Fruit fly (Drosophila melanogaster) whole organism, embryonic: ENCODE results near the gene CG11710.
A peak's percentile ranks its signal among the peaks of the same experiment; 100 is the strongest.

Source experiments
- Ada2b ChIP-seq: fragments of 200-800 bp; sonication (Bioruptor generic); IDR thresholded peaks from 2 replicates; pipeline ENCODE4 v1.3.6; 2022; ENCODE audit warnings: missing biosample characterization, missing genetic modification characterization
- CG10654 ChIP-seq: fragments of 200-800 bp; sonication (Bioruptor generic); optimal IDR thresholded peaks from 2 replicates; lab custom pipeline; 2016; ENCODE audit warnings: missing biosample characterization, missing genetic modification characterization
- CG10979 ChIP-seq: fragments of 200-800 bp; sonication (Bioruptor generic); optimal IDR thresholded peaks from 2 replicates; lab custom pipeline; 2018; ENCODE audit warnings: missing biosample characterization, mild to moderate bottlenecking, missing genetic modification characterization, moderate library complexity
- CG12659 ChIP-seq: fragments of 200-800 bp; sonication (Bioruptor generic); optimal IDR thresholded peaks from 3 replicates; lab custom pipeline; 2017; ENCODE audit warnings: mild to moderate bottlenecking, missing biosample characterization, missing genetic modification reagents, missing genetic modification characterization
- CG12769 ChIP-seq: fragments of 200-800 bp; sonication (Bioruptor generic); optimal IDR thresholded peaks from 2 replicates; lab custom pipeline; 2019; ENCODE audit warnings: missing biosample characterization, mild to moderate bottlenecking, missing genetic modification characterization, moderate library complexity
- CG15269 ChIP-seq: fragments of 200-800 bp; sonication (Bioruptor generic); optimal IDR thresholded peaks from 2 replicates; lab custom pipeline; 2018; ENCODE audit warnings: missing biosample characterization, mild to moderate bottlenecking, missing genetic modification characterization, moderate library complexity
- CG15696 ChIP-seq: fragments of 200-800 bp; sonication (Bioruptor generic); optimal IDR thresholded peaks from 2 replicates; lab custom pipeline; 2019; ENCODE audit warnings: missing biosample characterization, mild to moderate bottlenecking, missing genetic modification characterization, moderate library complexity
- CG17186 ChIP-seq: fragments of 200-800 bp; sonication (Bioruptor generic); optimal IDR thresholded peaks from 3 replicates; lab custom pipeline; 2017; ENCODE audit warnings: missing biosample characterization, missing genetic modification reagents, missing genetic modification characterization
- CG17829 ChIP-seq: fragments of 200-800 bp; optimal IDR thresholded peaks from 2 replicates; lab custom pipeline; 2019; ENCODE audit warnings: missing biosample characterization, mild to moderate bottlenecking, missing genetic modification characterization, moderate library complexity
- CG18619 ChIP-seq: fragments of 200-800 bp; sonication (Bioruptor generic); optimal IDR thresholded peaks from 3 replicates; lab custom pipeline; 2017; ENCODE audit warnings: missing biosample characterization, mild to moderate bottlenecking, missing genetic modification characterization
- CG2875 ChIP-seq: fragments of 200-800 bp; sonication (Bioruptor generic); optimal IDR thresholded peaks from 2 replicates; lab custom pipeline; 2017; ENCODE audit warnings: missing biosample characterization, mild to moderate bottlenecking, missing genetic modification characterization, missing genetic modification reagents
- CG30020 ChIP-seq: fragments of 200-800 bp; optimal IDR thresholded peaks from 2 replicates; lab custom pipeline; 2019; ENCODE audit warnings: missing biosample characterization, mild to moderate bottlenecking, missing genetic modification characterization, moderate library complexity
- CG30403 ChIP-seq: fragments of 200-800 bp; sonication (Bioruptor generic); optimal IDR thresholded peaks from 3 replicates; lab custom pipeline; 2016; ENCODE audit warnings: missing biosample characterization, missing genetic modification characterization
- CG32767 ChIP-seq: fragments of 200-800 bp; sonication (Bioruptor generic); IDR thresholded peaks from 2 replicates; pipeline ENCODE4 v1.3.6; 2022; ENCODE audit warnings: missing biosample characterization, missing genetic modification characterization
- CG3281 ChIP-seq: fragments of 200-800 bp; sonication (Bioruptor generic); optimal IDR thresholded peaks from 3 replicates; lab custom pipeline; 2017; ENCODE audit warnings: missing biosample characterization, mild to moderate bottlenecking, missing genetic modification characterization
- CG33213 ChIP-seq: fragments of 200-800 bp; sonication (Bioruptor generic); optimal IDR thresholded peaks from 3 replicates; lab custom pipeline; 2016; ENCODE audit warnings: missing biosample characterization, missing genetic modification characterization
- CG3847 ChIP-seq: fragments of 200-800 bp; sonication (Bioruptor generic); IDR thresholded peaks from 2 replicates; pipeline ENCODE4 v1.3.6; 2022; ENCODE audit warnings: missing biosample characterization, missing genetic modification characterization
- CG42726 ChIP-seq: fragments of 200-800 bp; sonication (Bioruptor generic); IDR thresholded peaks from 2 replicates; pipeline ENCODE4 v1.3.6; 2022; ENCODE audit warnings: missing biosample characterization, missing genetic modification characterization; ENCODE audit not compliant: partially characterized antibody
- CG6254 ChIP-seq: fragments of 200-800 bp; sonication (Bioruptor generic); optimal IDR thresholded peaks from 3 replicates; lab custom pipeline; 2017; ENCODE audit warnings: mild to moderate bottlenecking, missing biosample characterization, missing genetic modification reagents, missing genetic modification characterization
- CG6813 ChIP-seq: fragments of 200-800 bp; sonication (Bioruptor generic); optimal IDR thresholded peaks from 2 replicates; lab custom pipeline; 2017; ENCODE audit warnings: missing biosample characterization, missing genetic modification characterization, mild to moderate bottlenecking, moderate library complexity, missing genetic modification reagents
- CG7357 ChIP-seq: fragments of 200-800 bp; sonication (Bioruptor generic); IDR thresholded peaks from 3 replicates; pipeline ENCODE4 v1.3.6; 2022; ENCODE audit warnings: missing biosample characterization, missing genetic modification characterization
- CG7556 ChIP-seq: fragments of 200-800 bp; sonication (Bioruptor generic); optimal IDR thresholded peaks from 2 replicates; lab custom pipeline; 2017; ENCODE audit warnings: missing biosample characterization, mild to moderate bottlenecking, missing genetic modification characterization
- CG7786 ChIP-seq: fragments of 200-800 bp; sonication (Bioruptor generic); optimal IDR thresholded peaks from 2 replicates; lab custom pipeline; 2016; ENCODE audit warnings: missing biosample characterization, missing genetic modification characterization
- CG7963 ChIP-seq: fragments of 200-800 bp; sonication (Bioruptor generic); IDR thresholded peaks from 3 replicates; pipeline ENCODE4 v1.3.6; 2022; ENCODE audit warnings: missing biosample characterization, missing genetic modification characterization; ENCODE audit not compliant: partially characterized antibody
- CG9609 ChIP-seq: fragments of 200-800 bp; sonication (Bioruptor generic); optimal IDR thresholded peaks from 3 replicates; lab custom pipeline; 2016; ENCODE audit warnings: missing biosample characterization, missing genetic modification characterization
- CHES-1-like ChIP-seq: fragments of 200-800 bp; sonication (Bioruptor generic); optimal IDR thresholded peaks from 2 replicates; lab custom pipeline; 2016; ENCODE audit warnings: missing biosample characterization, missing genetic modification characterization
- Dip3 ChIP-seq: fragments of 200-800 bp; sonication (Bioruptor generic); optimal IDR thresholded peaks from 3 replicates; lab custom pipeline; 2016; ENCODE audit warnings: missing biosample characterization, missing genetic modification characterization
- Doc2 ChIP-seq: fragments of 200-800 bp; sonication (Bioruptor generic); IDR thresholded peaks from 2 replicates; pipeline ENCODE4 v1.3.6; 2022; ENCODE audit warnings: missing biosample characterization, missing genetic modification characterization
- Dref ChIP-seq: fragments of 200-800 bp; sonication (Bioruptor generic); IDR thresholded peaks from 2 replicates; pipeline ENCODE4 v1.3.6; 2022; ENCODE audit warnings: missing biosample characterization, missing genetic modification characterization
- E2f2 ChIP-seq: fragments of 200-800 bp; sonication (Bioruptor generic); IDR thresholded peaks from 2 replicates; pipeline ENCODE4 v1.3.6; 2022; ENCODE audit warnings: missing biosample characterization, missing genetic modification characterization
- Ets65A ChIP-seq: fragments of 200-800 bp; sonication (Bioruptor generic); peaks from one replicate; lab custom pipeline; 2016; ENCODE audit warnings: missing biosample characterization, missing genetic modification characterization
- Fer3 ChIP-seq: fragments of 200-800 bp; sonication (Bioruptor generic); optimal IDR thresholded peaks from 2 replicates; lab custom pipeline; 2018; ENCODE audit warnings: missing biosample characterization, mild to moderate bottlenecking, missing genetic modification characterization, moderate library complexity
- Gsc ChIP-seq: fragments of 200-800 bp; sonication (Bioruptor generic); IDR thresholded peaks from 2 replicates; pipeline ENCODE4 v1.3.6; 2022; ENCODE audit warnings: missing biosample characterization, missing genetic modification characterization
- H15 ChIP-seq: fragments of 200-800 bp; sonication (Bioruptor generic); IDR thresholded peaks from 3 replicates; pipeline ENCODE4 v1.3.6; 2022; ENCODE audit warnings: missing biosample characterization, missing genetic modification characterization
- Hmx ChIP-seq: fragments of 200-800 bp; sonication (Bioruptor generic); optimal IDR thresholded peaks from 2 replicates; lab custom pipeline; 2016; ENCODE audit warnings: missing biosample characterization, missing genetic modification characterization
- Mad ChIP-seq: fragments of 200-800 bp; sonication (Bioruptor generic); optimal IDR thresholded peaks from 2 replicates; lab custom pipeline; 2016; ENCODE audit warnings: missing biosample characterization, missing genetic modification characterization
- Max ChIP-seq: fragments of 200-800 bp; sonication (Bioruptor generic); optimal IDR thresholded peaks from 2 replicates; lab custom pipeline; 2016; ENCODE audit warnings: missing biosample characterization, mild to moderate bottlenecking, missing genetic modification characterization
- Myb ChIP-seq: fragments of 200-800 bp; sonication (Bioruptor generic); optimal IDR thresholded peaks from 2 replicates; lab custom pipeline; 2016; ENCODE audit warnings: missing biosample characterization, missing genetic modification characterization
- NC2α ChIP-seq: fragments of 200-800 bp; sonication (Bioruptor generic); optimal IDR thresholded peaks from 2 replicates; lab custom pipeline; 2016; ENCODE audit warnings: missing biosample characterization, missing genetic modification characterization
- YL-1 ChIP-seq: fragments of 200-800 bp; sonication (Bioruptor generic); optimal IDR thresholded peaks from 3 replicates; lab custom pipeline; 2017; ENCODE audit warnings: missing biosample characterization, mild to moderate bottlenecking, missing genetic modification characterization
- ash1 ChIP-seq: fragments of 200-800 bp; sonication (Bioruptor generic); optimal IDR thresholded peaks from 2 replicates; lab custom pipeline; 2018; ENCODE audit warnings: missing biosample characterization, mild to moderate bottlenecking, missing genetic modification characterization
- emc ChIP-seq: fragments of 200-800 bp; sonication (Bioruptor generic); optimal IDR thresholded peaks from 2 replicates; lab custom pipeline; 2016; ENCODE audit warnings: missing biosample characterization, missing genetic modification characterization
- fd102C ChIP-seq: fragments of 200-800 bp; sonication (Bioruptor generic); optimal IDR thresholded peaks from 2 replicates; lab custom pipeline; 2018; ENCODE audit warnings: missing biosample characterization, mild to moderate bottlenecking, missing genetic modification characterization, moderate library complexity
- fd64A ChIP-seq: fragments of 200-800 bp; sonication (Bioruptor generic); optimal IDR thresholded peaks from 3 replicates; lab custom pipeline; 2018; ENCODE audit warnings: missing biosample characterization, mild to moderate bottlenecking, missing genetic modification characterization
- inv ChIP-seq: fragments of 200-800 bp; sonication (Bioruptor generic); IDR thresholded peaks from 2 replicates; pipeline ENCODE4 v1.3.6; 2022; ENCODE audit warnings: missing biosample characterization, missing genetic modification characterization; ENCODE audit not compliant: partially characterized antibody
- knrl ChIP-seq: fragments of 200-800 bp; sonication (Bioruptor generic); IDR thresholded peaks from 3 replicates; pipeline ENCODE4 v1.3.6; 2022; ENCODE audit warnings: missing biosample characterization, missing genetic modification characterization; ENCODE audit not compliant: partially characterized antibody
- lbe ChIP-seq: fragments of 200-800 bp; sonication (Bioruptor generic); optimal IDR thresholded peaks from 2 replicates; lab custom pipeline; 2016; ENCODE audit warnings: missing biosample characterization, mild to moderate bottlenecking, missing genetic modification characterization
- sug ChIP-seq: fragments of 200-800 bp; optimal IDR thresholded peaks from 2 replicates; lab custom pipeline; 2019; ENCODE audit warnings: missing biosample characterization, mild to moderate bottlenecking, missing genetic modification characterization, moderate library complexity
- tgo ChIP-seq: fragments of 200-800 bp; sonication (Bioruptor generic); IDR thresholded peaks from 3 replicates; pipeline ENCODE4 v1.3.6; 2022; ENCODE audit warnings: missing biosample characterization, missing genetic modification characterization
- toy ChIP-seq: fragments of 200-800 bp; sonication (Bioruptor generic); IDR thresholded peaks from 2 replicates; pipeline ENCODE4 v1.3.6; 2022; ENCODE audit warnings: missing biosample characterization, missing genetic modification characterization
- tup ChIP-seq: fragments of 200-800 bp; sonication (Bioruptor generic); optimal IDR thresholded peaks from 2 replicates; lab custom pipeline; 2016; ENCODE audit warnings: missing biosample characterization, mild to moderate bottlenecking, missing genetic modification characterization, moderate library complexity
- z ChIP-seq: fragments of 200-800 bp; sonication (Bioruptor generic); IDR thresholded peaks from 3 replicates; pipeline ENCODE4 v1.3.6; 2022; ENCODE audit warnings: missing biosample characterization, missing genetic modification characterization

The CG11710 gene

dm6 chrX:20391230-20391629 lies 38.2 kb downstream of the CG11710 start (continued):
- TF ChIP-seq CG7556 (GFP tag; lab: Kevin White, UChicago) (no peak), Gsc (GFP tag; lab: Robert Waterston, UW) (no peak), NC2α (no peak), YL-1 (GFP tag; lab: Kevin White, UChicago) (peak; percentile 49), Max (GFP tag; lab: Kevin White, UChicago) (peak; percentile 78), emc (GFP tag; lab: Kevin White, UChicago) (no peak), tup (GFP tag; lab: Kevin White, UChicago) (no peak), CG32767 (GFP tag; lab: Robert Waterston, UW) (no peak), CG18619 (GFP tag; lab: Kevin White, UChicago) (no peak), Mad (no peak), CG3281 (no peak), Doc2 (GFP tag; lab: Robert Waterston, UW) (no peak), lbe (GFP tag; lab: Kevin White, UChicago) (no peak), Myb (GFP tag; lab: Kevin White, UChicago) (peak; percentile 52), Hmx (GFP tag; lab: Kevin White, UChicago) (no peak), CG30020 (tag; lab: Kevin White, UChicago) (no peak), Dref (GFP tag; lab: Robert Waterston, UW) (peak; percentile 36; the same call in 1 of the 2 replicates), E2f2 (GFP tag; lab: Robert Waterston, UW) (peak; percentile 42), z (no peak), knrl (GFP tag; lab: Robert Waterston, UW) (peak; percentile 28; the same call in 1 of the 3 replicates), CHES-1-like (no peak), CG9609 (no peak), CG30403 (no peak), fd102C (no peak), Ets65A (no peak), CG15696 (tag; lab: Kevin White, UChicago) (no peak), CG3847 (GFP tag; lab: Robert Waterston, UW) (no peak), sug (tag; lab: Kevin White, UChicago) (peak; percentile 7), CG6254 (no peak), Dip3 (GFP tag; lab: Kevin White, UChicago) (no peak), CG15269 (tag; lab: Kevin White, UChicago) (no peak), fd64A (no peak), CG12659 (GFP tag; lab: Kevin White, UChicago) (peak; percentile 15), inv (no peak), tgo (no peak), H15 (GFP tag; lab: Robert Waterston, UW) (0 out of 3 replicates have a peak, but pooled peaks have one; percentile 12), toy (GFP tag; lab: Robert Waterston, UW) (no peak), CG33213 (GFP tag; lab: Kevin White, UChicago) (no peak), CG17186 (peak; percentile 16), CG17829 (tag; lab: Kevin White, UChicago) (no peak), Ada2b (GFP tag; lab: Robert Waterston, UW) (no peak), CG7786 (no peak), ash1 (GFP tag; lab: Kevin White, UChicago) (no peak), CG6813 (GFP tag; lab: Kevin White, UChicago) (no peak), CG42726 (GFP tag; lab: Robert Waterston, UW) (no peak), CG10654 (no peak), CG2875 (GFP tag; lab: Kevin White, UChicago) (no peak), CG7357 (GFP tag; lab: Robert Waterston, UW) (no peak), Fer3 (tag; lab: Kevin White, UChicago) (no peak), CG12769 (no peak), CG7963 (GFP tag; lab: Robert Waterston, UW) (no peak), CG10979 (no peak)
